Fruit fly (Drosophila melanogaster) S2 (cell line): Measurements from ENCODE around the gene bnl.

Experiments used
- CG8478 ChIP-seq: fragments of >200 bp; optimal IDR thresholded peaks from 2 replicates; lab custom pipeline; 2018
- CTCF ChIP-seq, 2 experiments: fragments of >200 bp; optimal IDR thresholded peaks; 2 replicates each; lab custom pipeline; 2018

DNA sequence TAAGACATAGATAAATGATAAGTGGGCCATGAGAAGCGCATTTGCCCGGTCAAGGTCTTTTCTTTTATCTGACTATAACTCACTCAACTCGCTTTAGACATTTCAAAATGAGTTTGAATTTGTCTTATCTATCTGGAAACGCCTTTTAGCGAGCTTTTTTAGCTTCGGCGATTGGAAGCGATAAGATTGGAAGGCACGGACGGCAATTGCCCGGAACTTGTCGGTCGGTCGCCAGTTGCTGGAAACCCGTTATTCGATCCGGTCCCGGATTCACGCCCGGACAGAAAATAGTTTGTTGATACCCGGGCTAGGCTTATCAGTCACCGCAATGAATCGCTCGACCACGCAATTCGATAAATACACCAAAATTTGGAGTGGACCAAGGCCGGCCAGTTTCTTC lies 53.3 kb downstream of the bnl start, which contains the start of gene Acsx4:
- no peak for TF ChIP-seq CTCF (optimal IDR thresholded peaks at IDR 0.05; lab: Kevin White, UChicago)
- no peak for TF ChIP-seq CG8478 (lab: Kevin White, UChicago)
